Worm (Caenorhabditis elegans): ENCODE results near the gene Y39B6A.37.

Gene Y39B6A.37

DNA sequence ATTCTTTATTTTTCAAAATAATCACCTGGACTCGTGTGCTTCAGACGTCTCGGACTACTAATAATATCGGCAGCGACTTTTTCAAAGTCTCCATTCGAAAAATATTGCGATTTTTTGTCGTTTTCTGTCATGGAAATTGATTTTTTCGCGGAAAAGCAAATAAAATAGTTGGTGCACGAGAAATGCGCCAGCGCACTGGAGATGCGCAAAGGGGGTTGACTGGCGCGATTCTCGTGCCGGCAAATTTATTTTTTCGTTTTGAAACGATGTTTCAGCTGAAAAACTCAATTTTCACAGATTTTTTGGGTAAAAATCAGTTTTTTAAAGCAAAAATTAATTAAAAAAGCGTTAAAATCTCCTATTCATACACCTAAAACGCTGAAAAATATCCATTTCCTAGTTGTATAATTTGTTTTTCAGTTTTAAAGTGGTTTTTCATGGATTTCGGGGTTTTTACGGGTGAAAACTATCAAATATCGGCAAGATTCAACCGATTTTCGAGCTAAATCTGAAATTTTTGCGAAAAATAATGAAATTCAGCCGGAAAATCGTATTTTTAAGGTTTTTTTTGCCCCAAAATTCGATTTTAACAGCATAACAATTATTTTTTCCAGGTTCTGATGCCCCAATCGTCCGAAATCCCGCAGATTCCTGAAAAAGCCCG is at the start of gene Y39B6A.37, which contains the start of gene reps-1:
Y39B6A.37 (plus strand) TSS at position 614 of the 664 bp plus-strand sequence.
reps-1 (minus strand) TSS at position 263 of the 664 bp plus-strand sequence.
- TF ChIP-seq F39B2.1 (GFP tag; IDR thresholded peaks at IDR 0.05), result no peak
- no peak for TF ChIP-seq F10E7.11 (tag; optimal IDR thresholded peaks at IDR 0.05)
- TF ChIP-seq ztf-26 (tag; optimal IDR thresholded peaks at IDR 0.05), result peak; percentile 46
- 0 out of 2 replicates have a peak, but pooled peaks have one; percentile 11 for TF ChIP-seq madf-8 (GFP tag; conservative IDR thresholded peaks at IDR 0.05)
- peak; percentile 58 for TF ChIP-seq lsl-1 (GFP tag; optimal IDR thresholded peaks at IDR 0.05)
- 0 out of 2 replicates have a peak, but pooled peaks have one; percentile 34 for TF ChIP-seq zfh-2 (GFP tag; conservative IDR thresholded peaks at IDR 0.05)
- TF ChIP-seq sea-2 (GFP tag; IDR thresholded peaks at IDR 0.05), result no peak
- TF ChIP-seq snpc-1.3 (tag; optimal IDR thresholded peaks at IDR 0.05; ENCODE audit: insufficient read depth), result peak; percentile 1
- TF ChIP-seq nhr-80 (tag; optimal IDR thresholded peaks at IDR 0.05), result peak; percentile 0
- peak; percentile 85 for TF ChIP-seq pbrm-1 (GFP tag; IDR thresholded peaks at IDR 0.05)
- no peak for TF ChIP-seq ceh-91 (GFP tag; IDR thresholded peaks at IDR 0.05)
- TF ChIP-seq F37B4.10 (GFP tag; IDR thresholded peaks at IDR 0.05), result 0 out of 2 replicates have a peak, but pooled peaks have one; percentile 33
- peak; percentile 24 for TF ChIP-seq xnd-1 (tag; optimal IDR thresholded peaks at IDR 0.05)
- TF ChIP-seq lir-1 (GFP tag; conservative IDR thresholded peaks at IDR 0.05), result peak; percentile 56; the same call in 1 of the 2 replicates
- no peak for TF ChIP-seq Y79H2A.3 (GFP tag; conservative IDR thresholded peaks at IDR 0.05)
- 0 out of 2 replicates have a peak, but pooled peaks have one; percentile 33 for TF ChIP-seq attf-6 (GFP tag; IDR thresholded peaks at IDR 0.05)
- TF ChIP-seq lin-40 (tag; optimal IDR thresholded peaks at IDR 0.05), result peak; percentile 82
- TF ChIP-seq efl-1 (GFP tag; optimal IDR thresholded peaks at IDR 0.05), result peak; percentile 1
- no peak for TF ChIP-seq nhr-27 (tag; optimal IDR thresholded peaks at IDR 0.05)
- peak; percentile 20 for TF ChIP-seq F23B12.7 (tag; optimal IDR thresholded peaks at IDR 0.05; ENCODE audit: insufficient read depth)
- peak; percentile 97 for TF ChIP-seq ztf-18 (tag; optimal IDR thresholded peaks at IDR 0.05)
- TF ChIP-seq zim-3 (tag; optimal IDR thresholded peaks at IDR 0.05), result no peak
- peak; percentile 69 for TF ChIP-seq madf-6 (GFP tag; IDR thresholded peaks at IDR 0.05)
- TF ChIP-seq attf-5 (GFP tag; optimal IDR thresholded peaks at IDR 0.05), result peak; percentile 74
- peak; percentile 25 for TF ChIP-seq ceh-27 (GFP tag; optimal IDR thresholded peaks at IDR 0.05)
- peak; percentile 1 for TF ChIP-seq B0261.1 (tag; optimal IDR thresholded peaks at IDR 0.05)
- TF ChIP-seq K12H6.12 (tag; optimal IDR thresholded peaks at IDR 0.05), result peak; percentile 78
- peak; percentile 80 for TF ChIP-seq K11D2.4 (GFP tag; IDR thresholded peaks at IDR 0.05)
- no peak for TF ChIP-seq egl-18 (GFP tag; IDR thresholded peaks at IDR 0.05)
- peak in 1 of 2 experiments; percentile 9 for TF ChIP-seq let-607 (tag; optimal IDR thresholded peaks at IDR 0.05)
- TF ChIP-seq madf-10 (tag; optimal IDR thresholded peaks at IDR 0.05), result peak; percentile 2
- TF ChIP-seq Y53G8AR.9 (GFP tag; conservative IDR thresholded peaks at IDR 0.05), result peak; percentile 94
- peak; percentile 85 for TF ChIP-seq dox-1 (GFP tag; IDR thresholded peaks at IDR 0.05)
- TF ChIP-seq gei-17 (GFP tag; optimal IDR thresholded peaks at IDR 0.05), result peak; percentile 27
- peak; percentile 59; the same call in 1 of the 2 replicates for TF ChIP-seq Y95B8A.8 (GFP tag; IDR thresholded peaks at IDR 0.05)
- TF ChIP-seq B0336.3 (GFP tag; IDR thresholded peaks at IDR 0.05), result peak; percentile 86
- TF ChIP-seq snpc-4 (GFP tag; optimal IDR thresholded peaks at IDR 0.05), result no peak
- TF ChIP-seq snpc-4 (tag; optimal IDR thresholded peaks at IDR 0.05), result peak in 3 of 4 experiments; percentile 36 to 66 (median 54)
- TF ChIP-seq tlf-1 (GFP tag; optimal IDR thresholded peaks at IDR 0.05), result peak; percentile 32
- TF ChIP-seq cebp-1 (GFP tag; IDR thresholded peaks at IDR 0.05), result no peak
- peak; percentile 78 for TF ChIP-seq cebp-1 (tag; optimal IDR thresholded peaks at IDR 0.05)
- 0 out of 2 replicates have a peak, but pooled peaks have one; percentile 58 for TF ChIP-seq hmg-20 (GFP tag; IDR thresholded peaks at IDR 0.05)
- TF ChIP-seq lin-54 (GFP tag; optimal IDR thresholded peaks at IDR 0.05), result peak; percentile 74
- no peak for TF ChIP-seq ztf-28 (GFP tag; IDR thresholded peaks at IDR 0.05)
- no peak for TF ChIP-seq tbx-9 (tag; optimal IDR thresholded peaks at IDR 0.05; ENCODE audit: borderline replicate concordance)
- peak; percentile 44 for TF ChIP-seq F33H1.4 (GFP tag; IDR thresholded peaks at IDR 0.05)
- peak; percentile 65 for TF ChIP-seq nfyb-1 (GFP tag; IDR thresholded peaks at IDR 0.05)
